Comparison of ENCODE assay signal across 1 worm cellular context in genomic region chrV:8027429-8028142, ce11.
TF ChIP-seq lines count a peak whose summit lies in the region.

No protein-coding gene starts in this region.

TF ChIP-seq in whole organism, L1 larva, 84 proteins besides CTCF, POLR2A, EP300 and RAD21 (continued from another document):
- TF ChIP-seq lsy-2 (tag; optimal IDR thresholded peaks at IDR 0.05; lab: Kevin White, UChicago) (peak in 1 of 2 experiments; percentile 53), nhr-85 (tag; lab: Kevin White, UChicago) (peak; percentile 90)
